Fruit fly (Drosophila melanogaster): Measurements from ENCODE around the gene robl37BC.

DNA sequence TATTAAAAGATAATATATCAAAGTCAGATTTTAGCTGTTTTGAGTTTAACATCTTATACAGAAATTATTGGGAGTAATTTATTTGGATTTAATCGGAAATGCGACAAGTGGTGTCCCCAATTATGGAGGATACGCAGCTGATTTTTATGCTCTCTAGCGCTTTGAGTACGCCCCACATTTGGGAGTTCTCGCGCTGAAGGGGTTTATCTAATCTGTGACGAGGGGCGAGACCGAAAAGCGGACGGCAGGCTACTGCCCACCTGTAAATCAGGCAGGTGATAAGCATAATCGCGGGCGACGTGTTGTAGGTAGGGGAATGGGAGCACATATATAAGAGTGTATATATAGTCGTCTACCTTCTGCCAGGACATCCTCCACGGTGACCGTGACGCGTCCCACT lies 42.8 kb upstream of the robl37BC start:
- TF ChIP-seq br (GFP tag; optimal IDR thresholded peaks at IDR 0.05) (no peak), h (GFP tag; optimal IDR thresholded peaks at IDR 0.05) (peak; percentile 3), psq (GFP tag; optimal IDR thresholded peaks at IDR 0.05) (no peak), Rel (GFP tag; optimal IDR thresholded peaks at IDR 0.05) (no peak), Rel (tag; optimal IDR thresholded peaks at IDR 0.05) (no peak), lola (GFP tag; optimal IDR thresholded peaks at IDR 0.05) (no peak), OdsH (GFP tag; optimal IDR thresholded peaks at IDR 0.05) (no peak), dl (GFP tag; optimal IDR thresholded peaks at IDR 0.05; ENCODE audit: insufficient read depth in 1 of 2, partially characterized antibody in 2 of 2) (no peak)
